Worm (Caenorhabditis elegans) whole organism, late embryonic: ENCODE data around the gene ZK1290.11.

ENCODE experiments used
- C08G9.2 ChIP-seq: sonication (generic microtip); optimal IDR thresholded peaks from 2 replicates; lab custom pipeline; 2016; ENCODE audit warnings: mild to moderate bottlenecking, missing genetic modification characterization, moderate library complexity, missing compliant biosample characterization
- C38D4.7 ChIP-seq: fragments of 200-800 bp; sonication (Bioruptor generic); optimal IDR thresholded peaks from 2 replicates; lab custom pipeline; 2018; ENCODE audit warnings: mild to moderate bottlenecking, missing genetic modification characterization, moderate library complexity, missing compliant biosample characterization
- F13H6.1 ChIP-seq: sonication (generic microtip); optimal IDR thresholded peaks from 2 replicates; lab custom pipeline; 2016; ENCODE audit warnings: missing genetic modification characterization, missing compliant biosample characterization
- ama-1 ChIP-seq: fragments of 150-350 bp; optimal IDR thresholded peaks from 2 replicates; lab custom pipeline; 2014
- ceh-18 ChIP-seq: sonication (generic microtip); optimal IDR thresholded peaks from 2 replicates; lab custom pipeline; 2016; ENCODE audit warnings: missing genetic modification characterization, missing compliant biosample characterization
- ceh-19 ChIP-seq: fragments of 200-800 bp; sonication (Bioruptor generic); optimal IDR thresholded peaks from 2 replicates; lab custom pipeline; 2018; ENCODE audit warnings: mild to moderate bottlenecking, missing genetic modification characterization, missing compliant biosample characterization
- ceh-2 ChIP-seq: sonication (generic microtip); optimal IDR thresholded peaks from 2 replicates; lab custom pipeline; 2016; ENCODE audit warnings: missing genotype, missing genetic modification characterization, missing compliant biosample characterization
- ceh-22 ChIP-seq: sonication (generic microtip); optimal IDR thresholded peaks from 2 replicates; lab custom pipeline; 2017; ENCODE audit warnings: missing biosample characterization, missing genetic modification characterization
- ceh-24 ChIP-seq: sonication (generic microtip); optimal IDR thresholded peaks from 2 replicates; lab custom pipeline; 2016; ENCODE audit warnings: mild to moderate bottlenecking, missing genetic modification characterization, missing compliant biosample characterization
- ceh-31 ChIP-seq: sonication (generic microtip); optimal IDR thresholded peaks from 2 replicates; lab custom pipeline; 2016; ENCODE audit warnings: missing genetic modification characterization, missing compliant biosample characterization
- ceh-48 ChIP-seq: sonication (generic microtip); optimal IDR thresholded peaks from 2 replicates; lab custom pipeline; 2016; ENCODE audit warnings: missing genetic modification characterization, inconsistent platforms, missing compliant biosample characterization
- ceh-9 ChIP-seq: sonication (generic microtip); optimal IDR thresholded peaks from 2 replicates; lab custom pipeline; 2016; ENCODE audit warnings: mild to moderate bottlenecking, missing genetic modification characterization, inconsistent platforms, missing compliant biosample characterization
- che-1 ChIP-seq: sonication (generic microtip); optimal IDR thresholded peaks from 2 replicates; lab custom pipeline; 2016; ENCODE audit warnings: mild to moderate bottlenecking, missing genetic modification characterization, missing compliant biosample characterization
- dve-1 ChIP-seq: sonication (generic microtip); optimal IDR thresholded peaks from 2 replicates; lab custom pipeline; 2017; ENCODE audit warnings: antibody characterized with exemption, mild to moderate bottlenecking, missing genetic modification characterization, missing compliant biosample characterization
- elt-2 ChIP-seq: sonication (generic microtip); optimal IDR thresholded peaks from 2 replicates; lab custom pipeline; 2016; ENCODE audit warnings: missing genetic modification reagents, missing genetic modification characterization, missing compliant biosample characterization
- ets-4 ChIP-seq: sonication (generic microtip); optimal IDR thresholded peaks from 2 replicates; lab custom pipeline; 2016; ENCODE audit warnings: missing genetic modification characterization, missing compliant biosample characterization
- eyg-1 ChIP-seq: sonication (generic microtip); optimal IDR thresholded peaks from 2 replicates; lab custom pipeline; 2016; ENCODE audit warnings: missing genotype, missing genetic modification characterization, missing compliant biosample characterization
- fax-1 ChIP-seq: sonication (generic microtip); optimal IDR thresholded peaks from 2 replicates; lab custom pipeline; 2016; ENCODE audit warnings: missing genotype, missing genetic modification characterization, missing compliant biosample characterization
- fkh-6 ChIP-seq: sonication (generic microtip); optimal IDR thresholded peaks from 2 replicates; lab custom pipeline; 2016; ENCODE audit warnings: missing genetic modification characterization, missing compliant biosample characterization
- gmeb-2 ChIP-seq: sonication (generic microtip); optimal IDR thresholded peaks from 2 replicates; lab custom pipeline; 2016; ENCODE audit warnings: missing genetic modification characterization, inconsistent platforms, missing compliant biosample characterization
- hlh-30 ChIP-seq: sonication (generic microtip); optimal IDR thresholded peaks from 2 replicates; lab custom pipeline; 2017; ENCODE audit warnings: antibody characterized with exemption, missing genetic modification characterization, missing compliant biosample characterization; ENCODE audit not compliant: insufficient read depth
- hlh-8 ChIP-seq: sonication (generic microtip); optimal IDR thresholded peaks from 2 replicates; lab custom pipeline; 2016; ENCODE audit warnings: missing genotype, missing genetic modification characterization, missing compliant biosample characterization
- lim-6 ChIP-seq: sonication (generic microtip); optimal IDR thresholded peaks from 2 replicates; lab custom pipeline; 2016; ENCODE audit warnings: missing genetic modification characterization, missing compliant biosample characterization
- lin-11 ChIP-seq: fragments of 200-800 bp; sonication (Bioruptor generic); optimal IDR thresholded peaks from 2 replicates; lab custom pipeline; 2018; ENCODE audit warnings: mild to moderate bottlenecking, missing genetic modification characterization, missing compliant biosample characterization
- mec-3 ChIP-seq: sonication (generic microtip); optimal IDR thresholded peaks from 2 replicates; lab custom pipeline; 2016; ENCODE audit warnings: borderline replicate concordance, missing genetic modification characterization, missing compliant biosample characterization
- nfya-1 ChIP-seq: sonication (generic microtip); optimal IDR thresholded peaks from 2 replicates; lab custom pipeline; 2017; ENCODE audit warnings: missing genetic modification characterization, mild to moderate bottlenecking, missing compliant biosample characterization, antibody characterized with exemption, moderate library complexity
- nhr-232 ChIP-seq: sonication (generic microtip); optimal IDR thresholded peaks from 2 replicates; lab custom pipeline; 2016; ENCODE audit warnings: missing genetic modification characterization, missing compliant biosample characterization
- pax-1 ChIP-seq: fragments of 150-350 bp; optimal IDR thresholded peaks from 2 replicates; lab custom pipeline; 2014; ENCODE audit warnings: missing biosample characterization, missing genetic modification characterization
- pha-4 ChIP-seq: fragments of 150-350 bp; optimal IDR thresholded peaks from 2 replicates; lab custom pipeline; 2018; ENCODE audit warnings: missing biosample characterization, missing genetic modification reagents, missing genetic modification characterization
- pqm-1 ChIP-seq: sonication (generic microtip); optimal IDR thresholded peaks from 2 replicates; lab custom pipeline; 2016; ENCODE audit warnings: missing genetic modification characterization, missing compliant biosample characterization
- pros-1 ChIP-seq: fragments of 150-350 bp; optimal IDR thresholded peaks from 2 replicates; lab custom pipeline; 2014; ENCODE audit warnings: missing biosample characterization, missing genetic modification reagents, missing genetic modification characterization
- ref-2 ChIP-seq: sonication (generic microtip); optimal IDR thresholded peaks from 2 replicates; lab custom pipeline; 2016; ENCODE audit warnings: missing genetic modification characterization, missing compliant biosample characterization
- rnt-1 ChIP-seq: sonication (generic microtip); optimal IDR thresholded peaks from 2 replicates; lab custom pipeline; 2016; ENCODE audit warnings: missing genetic modification characterization, missing compliant biosample characterization
- sdc-2 ChIP-seq: sonication (generic microtip); optimal IDR thresholded peaks from 2 replicates; lab custom pipeline; 2016; ENCODE audit warnings: missing genotype, missing genetic modification characterization, missing compliant biosample characterization
- sox-2 ChIP-seq: fragments of 200-800 bp; sonication (Bioruptor generic); IDR thresholded peaks from 2 replicates; pipeline ENCODE4 v1.3.6; 2022; ENCODE audit warnings: missing genetic modification reagents, missing genetic modification characterization, missing compliant biosample characterization
- sox-4 ChIP-seq: sonication (generic microtip); optimal IDR thresholded peaks from 2 replicates; lab custom pipeline; 2017; ENCODE audit warnings: mild to moderate bottlenecking, missing genetic modification characterization, inconsistent platforms, missing compliant biosample characterization
- syd-9 ChIP-seq: sonication (generic microtip); optimal IDR thresholded peaks from 2 replicates; lab custom pipeline; 2016; ENCODE audit warnings: mild to moderate bottlenecking, missing genetic modification characterization, moderate library complexity, missing compliant biosample characterization
- tbx-2 ChIP-seq: sonication (generic microtip); optimal IDR thresholded peaks from 2 replicates; lab custom pipeline; 2016; ENCODE audit warnings: missing genetic modification characterization, missing compliant biosample characterization
- ttx-3 ChIP-seq: sonication (generic microtip); optimal IDR thresholded peaks from 2 replicates; lab custom pipeline; 2016; ENCODE audit warnings: missing genetic modification reagents, missing genetic modification characterization, missing compliant biosample characterization
- unc-3 ChIP-seq, 2 experiments: fragments of 200-800 bp in 1 of 2; sonication (Bioruptor generic) in 1 of 2; sonication (generic microtip) in 1 of 2; conservative IDR thresholded peaks in 1 of 2; optimal IDR thresholded peaks in 1 of 2; 2 replicates each; pipeline versions ENCODE4 v1.3.6 to Lab custom; 2016 to 2022; ENCODE audit warnings: missing compliant biosample characterization in 2 of 2, missing genetic modification characterization in 2 of 2, missing genetic modification reagents in 1 of 2
- unc-42 ChIP-seq: sonication (generic microtip); optimal IDR thresholded peaks from 2 replicates; lab custom pipeline; 2016; ENCODE audit warnings: missing genotype, missing genetic modification characterization, missing compliant biosample characterization
- unc-55 ChIP-seq: sonication (generic microtip); optimal IDR thresholded peaks from 2 replicates; lab custom pipeline; 2017; ENCODE audit warnings: missing biosample characterization, missing genetic modification reagents, missing genetic modification characterization
- unc-86 ChIP-seq: sonication (generic microtip); optimal IDR thresholded peaks from 2 replicates; lab custom pipeline; 2016; ENCODE audit warnings: missing genetic modification characterization, missing compliant biosample characterization
- zip-5 ChIP-seq: sonication (generic microtip); optimal IDR thresholded peaks from 2 replicates; lab custom pipeline; 2016; ENCODE audit warnings: missing genetic modification characterization, missing compliant biosample characterization

ZK1290.11 gene

ce11 chrII:7529078-7529683 lies 32.2 kb downstream of the ZK1290.11 start, which contains the start of gene ZK1290.5:
Gene ZK1290.5, plus strand, starts transcription at chrII:7529643.
- no peak for TF ChIP-seq tbx-2
- TF ChIP-seq lin-11, result no peak
- TF ChIP-seq hlh-30 (tag; lab: Kevin White, UChicago), result peak; percentile 61
- TF ChIP-seq unc-42 (tag; lab: Kevin White, UChicago), result no peak
- no peak for TF ChIP-seq dve-1 (tag; lab: Kevin White, UChicago)
- no peak for TF ChIP-seq ceh-9 (tag; lab: Kevin White, UChicago)
- TF ChIP-seq gmeb-2 (tag; lab: Kevin White, UChicago), result no peak
- TF ChIP-seq F13H6.1 (tag; lab: Kevin White, UChicago), result peak; percentile 10
- no peak for TF ChIP-seq ceh-22 (tag; lab: Kevin White, UChicago)
- no peak for TF ChIP-seq pha-4 (tag; lab: Kevin White, UChicago)
- TF ChIP-seq ceh-18 (tag; lab: Kevin White, UChicago), result peak; percentile 84
- TF ChIP-seq ceh-31 (tag; lab: Kevin White, UChicago), result no peak
- TF ChIP-seq pax-1 (tag; lab: Kevin White, UChicago), result no peak
- TF ChIP-seq mec-3 (tag; lab: Kevin White, UChicago), result no peak
- no peak for TF ChIP-seq nhr-232 (tag; lab: Kevin White, UChicago)
- TF ChIP-seq pros-1 (tag; lab: Kevin White, UChicago), result no peak
- no peak for TF ChIP-seq ama-1 (lab: Kevin White, UChicago)
- TF ChIP-seq rnt-1 (tag; lab: Kevin White, UChicago), result peak; percentile 54
- no peak for TF ChIP-seq fkh-6 (tag; lab: Kevin White, UChicago)
- no peak for TF ChIP-seq sox-4 (tag; lab: Kevin White, UChicago)
- TF ChIP-seq nfya-1 (tag; lab: Kevin White, UChicago), result peak; percentile 50
- peak; percentile 69 for TF ChIP-seq unc-55 (GFP tag; lab: Kevin White, UChicago)
- no peak for TF ChIP-seq che-1 (tag; lab: Kevin White, UChicago)
- TF ChIP-seq ets-4 (tag; lab: Kevin White, UChicago), result peak; percentile 18
- TF ChIP-seq ceh-2 (tag; lab: Kevin White, UChicago), result no peak
- TF ChIP-seq fax-1 (tag; lab: Kevin White, UChicago), result no peak
- no peak for TF ChIP-seq elt-2 (tag; lab: Kevin White, UChicago)
- TF ChIP-seq C38D4.7 (GFP tag; lab: Kevin White, UChicago), result no peak
- TF ChIP-seq unc-3 (GFP tag; conservative IDR thresholded peaks at IDR 0.05; lab: Robert Waterston, UW), result no peak
- TF ChIP-seq unc-3 (tag; optimal IDR thresholded peaks at IDR 0.05; lab: Kevin White, UChicago), result no peak
- no peak for TF ChIP-seq hlh-8 (tag; lab: Kevin White, UChicago)
- no peak for TF ChIP-seq unc-86

- no peak for TF ChIP-seq mec-3 (tag; lab: Kevin White, UChicago)
- no peak for TF ChIP-seq syd-9 (tag; lab: Kevin White, UChicago)
These were observed 33.2 kb downstream of the ZK1290.11 start for ce11 chrII:7528210-7528609.

- no peak for TF ChIP-seq ceh-19 (GFP tag; lab: Kevin White, UChicago)
- no peak for TF ChIP-seq sdc-2 (tag; lab: Kevin White, UChicago)
- no peak for TF ChIP-seq sox-2 (GFP tag; lab: Robert Waterston, UW)
- no peak for TF ChIP-seq syd-9 (tag; lab: Kevin White, UChicago)
- no peak for TF ChIP-seq lim-6
- no peak for TF ChIP-seq dve-1 (tag; lab: Kevin White, UChicago)
- TF ChIP-seq sox-4 (tag; lab: Kevin White, UChicago), result no peak
- no peak for TF ChIP-seq ceh-48 (tag; lab: Kevin White, UChicago)
- no peak for TF ChIP-seq zip-5
- TF ChIP-seq elt-2 (tag; lab: Kevin White, UChicago), result no peak
- TF ChIP-seq ceh-24 (tag; lab: Kevin White, UChicago), result no peak
- TF ChIP-seq eyg-1 (tag; lab: Kevin White, UChicago), result no peak
- no peak for TF ChIP-seq pqm-1 (tag; lab: Kevin White, UChicago)
- no peak for TF ChIP-seq ttx-3 (tag; lab: Kevin White, UChicago)
- TF ChIP-seq che-1 (tag; lab: Kevin White, UChicago), result no peak
- TF ChIP-seq unc-3 (GFP tag; conservative IDR thresholded peaks at IDR 0.05; lab: Robert Waterston, UW), result no peak
- no peak for TF ChIP-seq unc-3 (tag; optimal IDR thresholded peaks at IDR 0.05; lab: Kevin White, UChicago)
- no peak for TF ChIP-seq C08G9.2
- no peak for TF ChIP-seq fax-1 (tag; lab: Kevin White, UChicago)
- TF ChIP-seq ref-2 (tag; lab: Kevin White, UChicago), result no peak
- no peak for TF ChIP-seq ceh-31 (tag; lab: Kevin White, UChicago)
These were observed 35.9 kb downstream of the ZK1290.11 start, which contains the start of the genes ZK1290.7 and rnh-1.1 for ce11 chrII:7525458-7525857. Gene ZK1290.7, minus strand, starts transcription at chrII:7525558. Gene rnh-1.1, plus strand, starts transcription at chrII:7525738.
